Fruit fly (Drosophila melanogaster): Measurements from ENCODE around the gene CG42819.

The CG42819 gene

dm6 chr2L:8421717-8422116, 32.6 kb upstream of the CG42819 start:
- no peak for TF ChIP-seq Ets98B (GFP tag; IDR thresholded peaks at IDR 0.05)
- TF ChIP-seq CG34367 (tag; optimal IDR thresholded peaks at IDR 0.05), result no peak
- no peak for TF ChIP-seq CG13204 (GFP tag; optimal IDR thresholded peaks at IDR 0.05)
- TF ChIP-seq D1 (tag; optimal IDR thresholded peaks at IDR 0.05), result no peak
- no peak for TF ChIP-seq CG4496 (GFP tag; IDR thresholded peaks at IDR 0.05)
- no peak for TF ChIP-seq CG17806 (tag; optimal IDR thresholded peaks at IDR 0.05)
- no peak for TF ChIP-seq CG12605 (GFP tag; IDR thresholded peaks at IDR 0.05)

DNA sequence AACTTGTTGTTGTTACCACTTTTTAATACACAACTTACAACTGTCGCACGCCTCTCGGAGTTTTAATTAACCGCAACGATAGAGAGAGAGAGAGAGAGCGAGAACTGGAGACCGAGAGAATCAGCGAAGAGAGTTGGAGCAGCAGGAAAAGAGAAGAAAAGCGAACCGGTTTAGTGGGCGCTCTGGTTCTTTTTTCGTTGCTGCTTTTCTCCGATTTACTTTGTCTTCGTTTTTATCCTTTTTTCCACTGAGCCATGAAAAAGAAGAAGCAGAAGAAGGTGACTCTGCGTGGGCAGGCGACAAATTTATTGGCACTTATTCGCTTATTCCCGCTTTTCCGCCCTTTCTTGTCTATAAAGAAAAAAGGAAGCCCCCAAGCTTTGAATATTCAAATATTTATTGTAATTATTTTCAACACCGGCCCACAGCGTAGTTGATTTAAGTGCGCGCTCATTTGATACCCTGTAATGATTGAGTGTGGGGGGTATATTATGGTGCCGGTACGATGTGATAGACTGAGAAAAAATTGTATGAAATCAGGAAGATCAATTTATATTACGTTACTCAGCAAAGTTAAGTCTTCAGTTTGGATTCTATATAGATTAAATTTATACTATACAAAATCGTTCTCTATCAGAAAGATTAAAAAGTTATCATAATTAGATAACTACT, 31.3 kb upstream of the CG42819 start:
- TF ChIP-seq CG8159 (tag; optimal IDR thresholded peaks at IDR 0.05) (peak; percentile 38), Snoo (tag; optimal IDR thresholded peaks at IDR 0.05) (no peak), CG15710 (tag; optimal IDR thresholded peaks at IDR 0.05) (peak; percentile 11), CG4496 (GFP tag; IDR thresholded peaks at IDR 0.05) (peak; percentile 57; the same call in 1 of the 3 replicates), CG32121 (GFP tag; IDR thresholded peaks at IDR 0.05) (no peak), Pif1B (GFP tag; optimal IDR thresholded peaks at IDR 0.05) (peak; percentile 6), gl (tag; optimal IDR thresholded peaks at IDR 0.05) (peak; percentile 69), CG34367 (tag; optimal IDR thresholded peaks at IDR 0.05) (peak; percentile 43), CG13204 (GFP tag; optimal IDR thresholded peaks at IDR 0.05) (peak; percentile 66), CG10348 (GFP tag; IDR thresholded peaks at IDR 0.05) (no peak), CG17806 (tag; optimal IDR thresholded peaks at IDR 0.05) (peak; percentile 24), rn (GFP tag; IDR thresholded peaks at IDR 0.05) (no peak), CG14655 (GFP tag; optimal IDR thresholded peaks at IDR 0.05) (peak; percentile 22), CG9948 (tag; optimal IDR thresholded peaks at IDR 0.05) (no peak), EcR (GFP tag; optimal IDR thresholded peaks at IDR 0.05) (peak; percentile 31), fd96Ca (GFP tag; IDR thresholded peaks at IDR 0.05) (no peak), Pif1A (GFP tag; optimal IDR thresholded peaks at IDR 0.05) (peak; percentile 47), CG8301 (tag; optimal IDR thresholded peaks at IDR 0.05) (peak; percentile 7), CG12605 (GFP tag; IDR thresholded peaks at IDR 0.05) (peak; percentile 36; the same call in 1 of the 2 replicates), D1 (tag; optimal IDR thresholded peaks at IDR 0.05) (no peak)

dm6 chr2L:8419382-8419940, 30.3 kb upstream of the CG42819 start:
- TF ChIP-seq CG12605 (GFP tag; IDR thresholded peaks at IDR 0.05) (0 out of 2 replicates have a peak, but pooled peaks have one; percentile 18), CG32121 (GFP tag; IDR thresholded peaks at IDR 0.05) (no peak), EcR (GFP tag; optimal IDR thresholded peaks at IDR 0.05) (peak; percentile 94), CG10348 (GFP tag; IDR thresholded peaks at IDR 0.05) (no peak), Pif1A (GFP tag; optimal IDR thresholded peaks at IDR 0.05) (no peak), CG34367 (tag; optimal IDR thresholded peaks at IDR 0.05) (no peak), CG17806 (tag; optimal IDR thresholded peaks at IDR 0.05) (no peak), fd96Ca (GFP tag; IDR thresholded peaks at IDR 0.05) (no peak), Snoo (tag; optimal IDR thresholded peaks at IDR 0.05) (no peak), Pif1B (GFP tag; optimal IDR thresholded peaks at IDR 0.05) (no peak), D1 (tag; optimal IDR thresholded peaks at IDR 0.05) (no peak), Ets98B (GFP tag; IDR thresholded peaks at IDR 0.05) (no peak), CG8159 (tag; optimal IDR thresholded peaks at IDR 0.05) (no peak), CG14655 (GFP tag; optimal IDR thresholded peaks at IDR 0.05) (peak; percentile 1), gl (tag; optimal IDR thresholded peaks at IDR 0.05) (peak; percentile 58), CG8301 (tag; optimal IDR thresholded peaks at IDR 0.05) (no peak), CG13204 (GFP tag; optimal IDR thresholded peaks at IDR 0.05) (peak; percentile 75), CG15710 (tag; optimal IDR thresholded peaks at IDR 0.05) (peak; percentile 28), CG4496 (GFP tag; IDR thresholded peaks at IDR 0.05) (peak; percentile 43; the same call in 1 of the 3 replicates), CG9948 (tag; optimal IDR thresholded peaks at IDR 0.05) (no peak)

DNA sequence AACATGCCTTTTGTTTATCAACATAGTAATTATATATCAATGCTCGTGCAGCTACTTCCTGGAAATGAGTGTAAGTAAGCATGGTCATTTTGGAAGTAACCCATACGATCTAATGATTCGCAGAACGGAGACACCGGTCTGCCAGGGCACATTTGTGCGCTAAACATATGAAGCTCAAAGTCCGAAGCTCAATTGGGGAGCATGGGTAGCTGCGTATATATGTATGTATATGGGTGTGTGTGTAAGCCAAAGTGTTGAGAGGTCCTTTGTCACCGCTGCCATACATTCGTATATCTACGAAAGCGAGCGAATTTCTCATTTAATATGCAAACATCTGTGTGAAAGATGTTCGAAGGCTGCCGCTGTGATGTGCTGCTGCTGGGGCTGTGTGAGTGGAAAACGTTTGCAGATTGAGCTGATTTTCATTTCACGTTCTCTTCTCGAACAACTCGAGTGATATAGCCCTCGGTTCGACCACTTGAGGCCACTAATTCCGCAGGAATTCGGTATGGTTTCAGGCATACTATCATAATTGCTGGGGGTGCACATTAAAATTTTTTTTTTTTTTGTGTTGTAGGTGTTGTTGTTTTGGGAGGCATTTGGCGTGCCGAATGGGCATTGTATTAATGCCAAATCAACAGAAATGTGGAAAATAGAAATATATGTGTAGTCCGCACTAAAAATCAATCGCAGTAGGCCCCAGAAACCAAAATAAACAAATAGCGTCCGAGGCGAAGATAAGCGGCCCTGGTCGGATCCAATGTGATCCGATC, 29.2 kb upstream of the CG42819 start:
- TF ChIP-seq gl (tag; optimal IDR thresholded peaks at IDR 0.05) (peak; percentile 44), CG13204 (GFP tag; optimal IDR thresholded peaks at IDR 0.05) (peak; percentile 18), CG12605 (GFP tag; IDR thresholded peaks at IDR 0.05) (no peak)

dm6 chr2L:8417562-8417961, 28.4 kb upstream of the CG42819 start:
- no peak for TF ChIP-seq CG32121 (GFP tag; IDR thresholded peaks at IDR 0.05)
- no peak for TF ChIP-seq CG15710 (tag; optimal IDR thresholded peaks at IDR 0.05)
- TF ChIP-seq Ets98B (GFP tag; IDR thresholded peaks at IDR 0.05), result no peak
- no peak for TF ChIP-seq CG12605 (GFP tag; IDR thresholded peaks at IDR 0.05)
